Fruit fly (Drosophila melanogaster) whole organism, wandering third instar larva: Measurements from ENCODE around the gene Ubr1.
A peak's percentile ranks its signal among the peaks of the same experiment; 100 is the strongest.

Experiments
- CG32264 ChIP-seq: fragments of 200-800 bp; sonication (Bioruptor generic); optimal IDR thresholded peaks from 2 replicates; lab custom pipeline; 2016; ENCODE audit warnings: missing biosample characterization, missing genetic modification characterization
- CG9705 ChIP-seq: fragments of 200-800 bp; sonication (Bioruptor generic); optimal IDR thresholded peaks from 2 replicates; lab custom pipeline; 2018; ENCODE audit warnings: missing biosample characterization, mild to moderate bottlenecking, missing genetic modification characterization
- Dfd ChIP-seq: fragments of >200 bp; optimal IDR thresholded peaks from 2 replicates; lab custom pipeline; 2017; ENCODE audit warnings: missing biosample characterization, missing genetic modification characterization
- Dif ChIP-seq: fragments of 200-275, 200-300 bp; sonication (Bioruptor generic); optimal IDR thresholded peaks from 2 replicates; lab custom pipeline; 2018; ENCODE audit warnings: missing biosample characterization, missing genetic modification characterization; ENCODE audit not compliant: partially characterized antibody
- GATAd ChIP-seq: sonication (Bioruptor generic); optimal IDR thresholded peaks from 2 replicates; lab custom pipeline; 2016; ENCODE audit warnings: missing biosample characterization, missing genetic modification characterization
- HLH106 ChIP-seq: fragments of 200-800 bp; optimal IDR thresholded peaks from 3 replicates; lab custom pipeline; 2019; ENCODE audit warnings: missing biosample characterization, mild to moderate bottlenecking, missing genetic modification characterization, moderate library complexity
- Hnf4 ChIP-seq: fragments of 200-800 bp; sonication (Bioruptor generic); optimal IDR thresholded peaks from 2 replicates; lab custom pipeline; 2016; ENCODE audit warnings: missing biosample characterization, mild to moderate bottlenecking, missing genetic modification characterization
- Hr78 ChIP-seq: fragments of >200 bp; optimal IDR thresholded peaks from 2 replicates; lab custom pipeline; 2017; ENCODE audit warnings: missing biosample characterization, missing genetic modification characterization
- Hr83 ChIP-seq: fragments of 200-300 bp; sonication (Bioruptor generic); optimal IDR thresholded peaks from 2 replicates; lab custom pipeline; 2016; ENCODE audit warnings: missing biosample characterization, mild to moderate bottlenecking, missing genetic modification characterization, moderate library complexity; ENCODE audit not compliant: poor library complexity, severe bottlenecking
- Mio ChIP-seq: sonication (Bioruptor generic); optimal IDR thresholded peaks from 2 replicates; lab custom pipeline; 2016; ENCODE audit warnings: missing biosample characterization, missing genetic modification characterization
- Myc ChIP-seq: fragments of >200 bp; optimal IDR thresholded peaks from 2 replicates; lab custom pipeline; 2017
- OdsH ChIP-seq: fragments of 200-800 bp; sonication (Bioruptor generic); optimal IDR thresholded peaks from 2 replicates; lab custom pipeline; 2016; ENCODE audit warnings: missing biosample characterization, mild to moderate bottlenecking, missing genetic modification characterization
- Rel ChIP-seq, 2 experiments: fragments of 200-800 bp; sonication (Bioruptor generic) in 1 of 2; optimal IDR thresholded peaks; 2 replicates in 1 of 2; 3 replicates in 1 of 2; lab custom pipeline; 2016 to 2019; ENCODE audit warnings: mild to moderate bottlenecking in 2 of 2, missing biosample characterization in 2 of 2, missing genetic modification characterization in 2 of 2, moderate library complexity in 1 of 2
- Sp1 ChIP-seq: fragments of 200-800 bp; sonication (Bioruptor generic); optimal IDR thresholded peaks from 3 replicates; lab custom pipeline; 2019; ENCODE audit warnings: missing biosample characterization, mild to moderate bottlenecking, missing genetic modification characterization, moderate library complexity
- br ChIP-seq: fragments of 200-800 bp; sonication (Bioruptor generic); optimal IDR thresholded peaks from 2 replicates; lab custom pipeline; 2016; ENCODE audit warnings: missing biosample characterization, missing genetic modification characterization
- dmrt93B ChIP-seq: fragments of 200-800 bp; sonication (Bioruptor generic); optimal IDR thresholded peaks from 2 replicates; lab custom pipeline; 2018; ENCODE audit warnings: missing biosample characterization, mild to moderate bottlenecking, missing genetic modification characterization
- dsf ChIP-seq: sonication (Bioruptor generic); optimal IDR thresholded peaks from 2 replicates; lab custom pipeline; 2016; ENCODE audit warnings: missing biosample characterization, missing genetic modification characterization, borderline replicate concordance
- ey ChIP-seq: fragments of 200-800 bp; sonication (Bioruptor generic); optimal IDR thresholded peaks from 2 replicates; lab custom pipeline; 2016; ENCODE audit warnings: missing biosample characterization, missing genetic modification characterization
- foxo ChIP-seq, 2 experiments: fragments of 200-800 bp; sonication (Bioruptor generic); optimal IDR thresholded peaks; 2 replicates in 1 of 2; 3 replicates in 1 of 2; lab custom pipeline; 2016 to 2017; ENCODE audit warnings: missing biosample characterization in 2 of 2, missing genetic modification characterization in 2 of 2
- fru ChIP-seq: fragments of 200-800 bp; sonication (Bioruptor generic); optimal IDR thresholded peaks from 3 replicates; lab custom pipeline; 2016; ENCODE audit warnings: missing biosample characterization, mild to moderate bottlenecking, missing genetic modification characterization
- h ChIP-seq: fragments of 200-800 bp; sonication (Bioruptor generic); optimal IDR thresholded peaks from 3 replicates; lab custom pipeline; 2016; ENCODE audit warnings: missing biosample characterization, mild to moderate bottlenecking, missing genetic modification characterization
- lola ChIP-seq: fragments of >200 bp; optimal IDR thresholded peaks from 2 replicates; lab custom pipeline; 2017; ENCODE audit warnings: missing biosample characterization, missing genetic modification characterization
- pan ChIP-seq: fragments of >200 bp; optimal IDR thresholded peaks from 2 replicates; lab custom pipeline; 2017
- psq ChIP-seq: fragments of 200-800 bp; sonication (Bioruptor generic); optimal IDR thresholded peaks from 3 replicates; lab custom pipeline; 2017; ENCODE audit warnings: missing biosample characterization, mild to moderate bottlenecking, missing genetic modification characterization, moderate library complexity
- rgr ChIP-seq: fragments of 200-800 bp; sonication (Bioruptor generic); optimal IDR thresholded peaks from 3 replicates; lab custom pipeline; 2016; ENCODE audit warnings: missing biosample characterization, mild to moderate bottlenecking, missing genetic modification characterization
- tai ChIP-seq: sonication (Bioruptor generic); optimal IDR thresholded peaks from 2 replicates; lab custom pipeline; 2016; ENCODE audit warnings: missing biosample characterization, missing genetic modification characterization
- usp ChIP-seq: fragments of >200 bp; optimal IDR thresholded peaks from 2 replicates; lab custom pipeline; 2017; ENCODE audit warnings: missing biosample characterization, missing genetic modification characterization
- woc ChIP-seq: sonication (Bioruptor generic); optimal IDR thresholded peaks from 2 replicates; lab custom pipeline; 2016; ENCODE audit warnings: missing biosample characterization, mild to moderate bottlenecking, missing genetic modification characterization

Gene Ubr1

DNA sequence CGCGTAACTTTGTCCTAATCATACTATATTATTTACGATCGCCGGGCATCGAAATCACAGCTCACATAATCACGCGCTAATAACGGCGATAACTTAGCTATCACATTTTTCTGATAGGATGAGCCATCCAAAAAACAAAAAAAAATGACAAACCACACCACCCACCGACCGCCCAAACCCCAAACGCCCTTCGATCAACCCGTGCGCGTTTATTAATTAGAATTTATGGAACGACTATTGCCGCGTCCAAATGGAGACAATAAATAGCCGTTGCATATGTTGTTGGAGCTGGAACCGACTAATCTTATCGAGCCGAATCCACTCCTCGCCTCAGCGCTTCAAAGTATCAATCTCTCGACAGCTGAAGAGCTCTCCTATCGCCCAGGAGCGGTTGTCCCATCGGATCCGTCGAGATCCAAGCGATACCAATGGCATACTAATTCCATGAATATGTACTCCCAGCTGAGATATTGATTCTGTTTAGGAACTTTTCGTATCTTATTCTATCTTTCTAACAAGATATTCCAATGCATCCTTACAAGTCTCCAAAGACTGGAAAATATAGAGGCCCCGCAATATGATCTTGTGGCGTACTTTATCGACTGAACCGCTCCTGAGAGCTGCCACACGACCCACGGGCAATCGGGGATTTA, 44.3 kb downstream of the Ubr1 start:
- TF ChIP-seq Myc (lab: Kevin White, UChicago) (no peak), HLH106 (tag; lab: Kevin White, UChicago) (peak; percentile 31), Rel (GFP tag; optimal IDR thresholded peaks at IDR 0.05; lab: Kevin White, UChicago) (no peak), Rel (tag; optimal IDR thresholded peaks at IDR 0.05; lab: Kevin White, UChicago) (peak; percentile 28), CG32264 (GFP tag; lab: Kevin White, UChicago) (no peak), GATAd (GFP tag; lab: Kevin White, UChicago) (no peak), pan (lab: Kevin White, UChicago) (no peak), tai (GFP tag; lab: Kevin White, UChicago) (no peak), usp (no peak), rgr (GFP tag; lab: Kevin White, UChicago) (no peak), dsf (GFP tag; lab: Kevin White, UChicago) (no peak), Dfd (GFP tag; lab: Kevin White, UChicago) (no peak), foxo (GFP tag; optimal IDR thresholded peaks at IDR 0.05; lab: Kevin White, UChicago) (peak in 1 of 2 experiments; percentile 10), h (GFP tag; lab: Kevin White, UChicago) (peak; percentile 83), fru (GFP tag; lab: Kevin White, UChicago) (peak; percentile 6)

dm6 chrX:16923503-16923902, 45.0 kb downstream of the Ubr1 start:
- TF ChIP-seq usp (no peak), GATAd (GFP tag; lab: Kevin White, UChicago) (no peak), ey (GFP tag; lab: Kevin White, UChicago) (peak; percentile 1), psq (peak; percentile 6), OdsH (GFP tag; lab: Kevin White, UChicago) (peak; percentile 6), rgr (GFP tag; lab: Kevin White, UChicago) (peak; percentile 23), h (GFP tag; lab: Kevin White, UChicago) (peak; percentile 15), CG9705 (GFP tag; lab: Kevin White, UChicago) (no peak), Sp1 (GFP tag; lab: Kevin White, UChicago) (no peak), lola (GFP tag; lab: Kevin White, UChicago) (no peak)
- TF ChIP-seq, all 38 proteins: peak for 5

dm6 chrX:16922626-16923025, 45.9 kb downstream of the Ubr1 start:
- TF ChIP-seq Hnf4 (GFP tag; lab: Kevin White, UChicago), result no peak
- no peak for TF ChIP-seq OdsH (GFP tag; lab: Kevin White, UChicago)
- no peak for TF ChIP-seq dsf (GFP tag; lab: Kevin White, UChicago)
- no peak for TF ChIP-seq dmrt93B (GFP tag; lab: Kevin White, UChicago)
- TF ChIP-seq Mio (GFP tag; lab: Kevin White, UChicago), result no peak

DNA sequence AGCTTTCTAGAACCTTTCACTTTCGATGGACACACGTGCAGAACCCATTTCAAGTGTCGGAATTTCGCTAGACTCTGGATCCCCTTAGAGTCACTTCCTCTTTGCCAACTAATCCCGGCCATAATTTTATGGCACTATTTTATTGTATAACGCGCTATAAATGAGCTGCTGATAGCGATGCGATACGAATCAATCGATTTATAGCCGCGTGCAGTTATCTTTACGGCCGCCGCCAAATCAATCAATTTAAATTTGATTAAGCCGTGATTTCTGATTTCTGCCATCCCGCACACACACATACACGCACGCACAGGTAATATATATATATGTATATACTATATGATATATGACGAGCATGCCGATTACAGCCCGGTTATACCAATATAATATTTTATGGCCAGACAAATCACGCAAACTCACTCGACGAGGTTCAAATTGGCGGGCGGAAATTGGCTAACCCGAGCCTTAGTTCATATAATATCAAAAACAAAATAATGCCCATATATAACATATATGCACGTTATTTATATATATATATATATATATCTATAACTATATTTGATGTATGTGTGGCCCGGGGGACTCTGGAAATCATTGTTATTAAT, 47.7 kb downstream of the Ubr1 start:
- TF ChIP-seq Dif (no peak), CG32264 (GFP tag; lab: Kevin White, UChicago) (no peak), h (GFP tag; lab: Kevin White, UChicago) (no peak), Hr83 (GFP tag; lab: Kevin White, UChicago) (no peak)
- TF ChIP-seq, all 38 proteins: peak for 0

DNA sequence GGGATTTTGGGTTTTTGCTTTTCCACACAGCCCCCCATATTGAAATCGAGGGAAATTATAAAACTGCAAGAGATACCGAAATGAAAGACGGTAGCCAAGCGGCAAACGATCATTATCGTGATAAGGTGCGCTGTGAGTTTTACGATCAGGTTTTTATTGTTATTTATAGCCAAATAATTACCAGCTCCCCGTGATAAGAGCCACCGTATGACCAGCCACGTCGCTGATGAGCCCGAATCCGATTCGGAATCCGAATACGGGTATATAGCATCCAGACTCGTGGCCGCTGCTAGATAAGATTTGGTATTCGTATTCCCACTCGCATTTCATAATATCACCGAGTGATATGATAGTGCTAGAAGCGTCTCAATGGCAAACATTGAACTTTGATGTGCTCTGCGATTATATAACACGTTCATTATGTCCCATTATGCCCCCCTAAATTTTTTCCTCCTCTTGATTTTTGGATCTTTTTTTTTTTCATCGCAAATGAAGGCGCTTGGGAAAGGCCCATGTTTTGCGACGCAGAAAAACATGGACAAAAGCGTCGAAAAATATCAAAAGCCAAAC, 49.6 kb downstream of the Ubr1 start:
- TF ChIP-seq Rel (GFP tag; optimal IDR thresholded peaks at IDR 0.05; lab: Kevin White, UChicago), result no peak
- peak; percentile 26 for TF ChIP-seq Rel (tag; optimal IDR thresholded peaks at IDR 0.05; lab: Kevin White, UChicago)
- TF ChIP-seq br (GFP tag; lab: Kevin White, UChicago), result no peak
- TF ChIP-seq Sp1 (GFP tag; lab: Kevin White, UChicago), result peak; percentile 28
- TF ChIP-seq, all 38 proteins: peak for 2

DNA sequence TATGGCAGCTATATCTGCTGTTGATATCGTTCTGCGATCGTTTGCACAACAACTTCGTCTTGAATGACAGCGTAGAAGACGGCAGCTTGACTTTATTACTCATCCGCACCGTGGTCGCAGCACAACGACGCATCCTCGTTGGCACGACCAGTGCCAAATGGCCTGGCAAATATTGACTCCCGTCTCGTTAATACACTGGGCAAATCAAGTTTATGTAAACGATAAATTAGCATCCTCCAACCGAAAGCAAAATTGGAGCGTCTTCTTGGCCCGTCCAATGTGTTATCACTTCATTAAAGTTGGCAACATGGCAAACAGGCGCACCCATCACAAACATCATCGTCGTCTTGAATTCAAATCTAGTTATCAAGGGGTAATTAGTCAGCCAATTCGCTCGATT, 51.0 kb downstream of the Ubr1 start:
- TF ChIP-seq GATAd (GFP tag; lab: Kevin White, UChicago) (no peak), Rel (GFP tag; optimal IDR thresholded peaks at IDR 0.05; lab: Kevin White, UChicago) (no peak), Rel (tag; optimal IDR thresholded peaks at IDR 0.05; lab: Kevin White, UChicago) (no peak), CG32264 (GFP tag; lab: Kevin White, UChicago) (peak; percentile 8), h (GFP tag; lab: Kevin White, UChicago) (peak; percentile 0), Hr78 (GFP tag; lab: Kevin White, UChicago) (no peak), woc (GFP tag; lab: Kevin White, UChicago) (no peak), OdsH (GFP tag; lab: Kevin White, UChicago) (peak; percentile 12), CG9705 (GFP tag; lab: Kevin White, UChicago) (no peak)
